Fruit fly (Drosophila melanogaster): Measurements from ENCODE around the gene yip7.
A peak's percentile ranks its signal among the peaks of the same experiment; 100 is the strongest.

Gene yip7

dm6 chr3L:6059062-6059708 lies 24.2 kb downstream of the yip7 start, which contains the start of gene CG6592 (continued):
- TF ChIP-seq esg (GFP tag; conservative IDR thresholded peaks at IDR 0.05) (no peak), trem (tag; optimal IDR thresholded peaks at IDR 0.05) (peak; percentile 8), CG3407 (GFP tag; optimal IDR thresholded peaks at IDR 0.05) (peak; percentile 10), Dfd (GFP tag; optimal IDR thresholded peaks at IDR 0.05) (peak in 1 of 2 experiments; percentile 70), pita (GFP tag; optimal IDR thresholded peaks at IDR 0.05) (no peak), Dek (tag; optimal IDR thresholded peaks at IDR 0.05) (no peak), tx (GFP tag; optimal IDR thresholded peaks at IDR 0.05) (no peak), CG12769 (tag; optimal IDR thresholded peaks at IDR 0.05) (no peak), Gsc (GFP tag; IDR thresholded peaks at IDR 0.05) (no peak), Tbp (GFP tag; optimal IDR thresholded peaks at IDR 0.05) (no peak), dati (GFP tag; IDR thresholded peaks at IDR 0.05) (0 out of 2 replicates have a peak, but pooled peaks have one; percentile 34), bcd (GFP tag; optimal IDR thresholded peaks at IDR 0.05) (peak; percentile 12), Hmr (GFP tag; optimal IDR thresholded peaks at IDR 0.05) (no peak), CG7372 (GFP tag; IDR thresholded peaks at IDR 0.05) (no peak), E2f2 (GFP tag; IDR thresholded peaks at IDR 0.05) (no peak), sim (GFP tag; IDR thresholded peaks at IDR 0.05) (0 out of 2 replicates have a peak, but pooled peaks have one; percentile 33), tna (GFP tag; IDR thresholded peaks at IDR 0.05; ENCODE audit: partially characterized antibody) (no peak), dan (GFP tag; IDR thresholded peaks at IDR 0.05) (no peak), zfh2 (GFP tag; optimal IDR thresholded peaks at IDR 0.05) (no peak), CG18476 (GFP tag; optimal IDR thresholded peaks at IDR 0.05) (no peak), CG11085 (GFP tag; IDR thresholded peaks at IDR 0.05) (0 out of 2 replicates have a peak, but pooled peaks have one; percentile 25), CG1647 (GFP tag; optimal IDR thresholded peaks at IDR 0.05) (no peak), hth (optimal IDR thresholded peaks at IDR 0.05) (no peak), lilli (GFP tag; optimal IDR thresholded peaks at IDR 0.05) (no peak), sug (tag; optimal IDR thresholded peaks at IDR 0.05) (no peak), CG43689 (GFP tag; IDR thresholded peaks at IDR 0.05) (no peak), CG13296 (GFP tag; optimal IDR thresholded peaks at IDR 0.05) (no peak), gcm (GFP tag; optimal IDR thresholded peaks at IDR 0.05) (no peak), CHES-1-like (GFP tag; optimal IDR thresholded peaks at IDR 0.05) (peak; percentile 49), emc (GFP tag; optimal IDR thresholded peaks at IDR 0.05) (no peak), Sox100B (GFP tag; optimal IDR thresholded peaks at IDR 0.05) (no peak), Sox102F (GFP tag; optimal IDR thresholded peaks at IDR 0.05) (no peak), insv (GFP tag; optimal IDR thresholded peaks at IDR 0.05) (peak in 1 of 2 experiments; percentile 22), C15 (GFP tag; IDR thresholded peaks at IDR 0.05) (no peak), tin (GFP tag; optimal IDR thresholded peaks at IDR 0.05) (no peak), CG9817 (tag; optimal IDR thresholded peaks at IDR 0.05) (peak; percentile 12), sc (optimal IDR thresholded peaks at IDR 0.05) (no peak), sc (GFP tag; optimal IDR thresholded peaks at IDR 0.05) (peak; percentile 39), lmd (GFP tag; IDR thresholded peaks at IDR 0.05) (no peak; the same call in 1 of the 2 replicates), Fer2 (tag; optimal IDR thresholded peaks at IDR 0.05) (no peak), wor (GFP tag; IDR thresholded peaks at IDR 0.05) (no peak), CG2199 (GFP tag; IDR thresholded peaks at IDR 0.05) (no peak), Gug (GFP tag; IDR thresholded peaks at IDR 0.05) (no peak; the same call in 3 of the 4 replicates), CG42726 (GFP tag; IDR thresholded peaks at IDR 0.05; ENCODE audit: partially characterized antibody) (no peak), CG17802 (tag; optimal IDR thresholded peaks at IDR 0.05) (peak; percentile 23), CG6765 (GFP tag; optimal IDR thresholded peaks at IDR 0.05) (no peak), ssp (GFP tag; IDR thresholded peaks at IDR 0.05) (no peak), CG16779 (GFP tag; IDR thresholded peaks at IDR 0.05) (no peak), CG10543 (GFP tag; optimal IDR thresholded peaks at IDR 0.05) (no peak), CG33557 (GFP tag; optimal IDR thresholded peaks at IDR 0.05) (peak; percentile 65), CG9932 (GFP tag; IDR thresholded peaks at IDR 0.05) (no peak)
